Fruit fly (Drosophila melanogaster): ENCODE results near the gene CG6168.

dm6 chr3L:11366422-11366821 is 44.9 kb upstream of the CG6168 start:
- TF ChIP-seq CTCF (optimal IDR thresholded peaks at IDR 0.05) (no peak), CG8478 (optimal IDR thresholded peaks at IDR 0.05) (no peak)

All from S2 (cell line).